Fruit fly (Drosophila melanogaster): ENCODE results near the gene lft.

lft gene

dm6 chr2L:10339212-10339721 lies 25.0 kb upstream of the lft start, which contains the start of gene SamDC (continued):
- TF ChIP-seq CG10462 (GFP tag; optimal IDR thresholded peaks at IDR 0.05) (no peak), Lpt (GFP tag; optimal IDR thresholded peaks at IDR 0.05) (no peak), zen2 (GFP tag; IDR thresholded peaks at IDR 0.05; ENCODE audit: partially characterized antibody) (no peak; the same call in 2 of the 3 replicates), bsh (GFP tag; optimal IDR thresholded peaks at IDR 0.05) (peak in 1 of 2 experiments; percentile 49), MBD-R2 (GFP tag; IDR thresholded peaks at IDR 0.05) (peak; percentile 78), sim (GFP tag; IDR thresholded peaks at IDR 0.05) (no peak), Dip3 (GFP tag; optimal IDR thresholded peaks at IDR 0.05) (peak; percentile 24), cato (GFP tag; optimal IDR thresholded peaks at IDR 0.05; ENCODE audit: borderline replicate concordance) (no peak), abd-A (tag; optimal IDR thresholded peaks at IDR 0.05) (no peak), her (GFP tag; optimal IDR thresholded peaks at IDR 0.05) (peak; percentile 39), CG9437 (GFP tag; optimal IDR thresholded peaks at IDR 0.05) (peak; percentile 25), bigmax (GFP tag; optimal IDR thresholded peaks at IDR 0.05) (peak; percentile 46), ranshi (GFP tag; IDR thresholded peaks at IDR 0.05) (no peak), Asciz (GFP tag; optimal IDR thresholded peaks at IDR 0.05) (no peak), Ravus (GFP tag; IDR thresholded peaks at IDR 0.05) (no peak)

dm6 chr2L:10339841-10340240 lies 24.4 kb upstream of the lft start:
- TF ChIP-seq cwo (GFP tag; optimal IDR thresholded peaks at IDR 0.05) = peak; percentile 14
- peak in 1 of 2 experiments; percentile 24 for TF ChIP-seq eve (GFP tag; optimal IDR thresholded peaks at IDR 0.05)
- TF ChIP-seq CG8388 (GFP tag; optimal IDR thresholded peaks at IDR 0.05) = no peak
- TF ChIP-seq NK7.1 (GFP tag; optimal IDR thresholded peaks at IDR 0.05) = no peak
- no peak for TF ChIP-seq tio (GFP tag; optimal IDR thresholded peaks at IDR 0.05)
- no peak for TF ChIP-seq CG2712 (tag; optimal IDR thresholded peaks at IDR 0.05)
- TF ChIP-seq lab (GFP tag; optimal IDR thresholded peaks at IDR 0.05) = no peak
- TF ChIP-seq exex (tag; optimal IDR thresholded peaks at IDR 0.05) = peak; percentile 6

- peak; percentile 24 for TF ChIP-seq lilli (GFP tag; optimal IDR thresholded peaks at IDR 0.05)
- peak; percentile 59 for TF ChIP-seq kah (GFP tag; optimal IDR thresholded peaks at IDR 0.05)
- no peak for TF ChIP-seq hth (optimal IDR thresholded peaks at IDR 0.05)
- TF ChIP-seq dpn (GFP tag; optimal IDR thresholded peaks at IDR 0.05) = peak in 1 of 2 experiments; percentile 41
- TF ChIP-seq CG14965 (GFP tag; optimal IDR thresholded peaks at IDR 0.05; ENCODE audit: borderline replicate concordance) = no peak
- no peak for TF ChIP-seq fu2 (GFP tag; optimal IDR thresholded peaks at IDR 0.05)
- no peak for TF ChIP-seq nerfin-2 (GFP tag; IDR thresholded peaks at IDR 0.05; ENCODE audit: partially characterized antibody)
- TF ChIP-seq CG18619 (GFP tag; optimal IDR thresholded peaks at IDR 0.05) = no peak
- no peak for TF ChIP-seq ems (GFP tag; optimal IDR thresholded peaks at IDR 0.05)
- TF ChIP-seq jigr1 (GFP tag; IDR thresholded peaks at IDR 0.05) = no peak
- no peak for TF ChIP-seq Nf-YB (GFP tag; optimal IDR thresholded peaks at IDR 0.05)
- no peak for TF ChIP-seq vnd (GFP tag; IDR thresholded peaks at IDR 0.05; ENCODE audit: partially characterized antibody)
- TF ChIP-seq repo (GFP tag; optimal IDR thresholded peaks at IDR 0.05) = no peak
- no peak for TF ChIP-seq CG3838 (GFP tag; optimal IDR thresholded peaks at IDR 0.05)
- TF ChIP-seq BEAF-32 (GFP tag; optimal IDR thresholded peaks at IDR 0.05) = peak; percentile 67
- no peak for TF ChIP-seq pan (optimal IDR thresholded peaks at IDR 0.05)
- TF ChIP-seq pan (GFP tag; optimal IDR thresholded peaks at IDR 0.05 in 1 of 2, IDR thresholded peaks at IDR 0.05 in 1 of 2) = no peak
- no peak for TF ChIP-seq cato (GFP tag; optimal IDR thresholded peaks at IDR 0.05; ENCODE audit: borderline replicate concordance)
- TF ChIP-seq exex (tag; optimal IDR thresholded peaks at IDR 0.05) = no peak
- TF ChIP-seq Dref (GFP tag; IDR thresholded peaks at IDR 0.05) = peak; percentile 57
- TF ChIP-seq CG11723 (GFP tag; optimal IDR thresholded peaks at IDR 0.05) = no peak
- TF ChIP-seq CG1602 (GFP tag; optimal IDR thresholded peaks at IDR 0.05) = no peak
- TF ChIP-seq CG10543 (GFP tag; optimal IDR thresholded peaks at IDR 0.05) = no peak
- no peak for TF ChIP-seq CG16779 (GFP tag; IDR thresholded peaks at IDR 0.05)
- TF ChIP-seq Lpt (GFP tag; optimal IDR thresholded peaks at IDR 0.05) = no peak
- no peak for TF ChIP-seq CG1024 (GFP tag; IDR thresholded peaks at IDR 0.05)
- TF ChIP-seq ATbp (GFP tag; optimal IDR thresholded peaks at IDR 0.05) = no peak
- TF ChIP-seq ro (GFP tag; IDR thresholded peaks at IDR 0.05) = no peak
- TF ChIP-seq CG8944 (GFP tag; optimal IDR thresholded peaks at IDR 0.05) = no peak
Measured at dm6 chr2L:10341405-10341804, 22.9 kb upstream of the lft start, which contains the start of gene CG31715. Gene CG31715, plus strand, starts transcription at chr2L:10341616.

All from whole organism, embryonic.